Worm (Caenorhabditis elegans) whole organism, midembryonic: ENCODE measurements around the gene unc-25.

Experiments
- T22C8.4 ChIP-seq: fragments of 200-800 bp; sonication (Bioruptor generic); IDR thresholded peaks from 2 replicates; pipeline ENCODE4 v1.3.6; 2022; ENCODE audit warnings: missing genetic modification characterization, missing compliant biosample characterization
- cog-1 ChIP-seq: sonication (generic microtip); optimal IDR thresholded peaks from 2 replicates; lab custom pipeline; 2016; ENCODE audit warnings: missing genetic modification characterization, missing compliant biosample characterization
- flt-1 ChIP-seq: fragments of 200-800 bp; sonication (Bioruptor generic); IDR thresholded peaks from 2 replicates; pipeline ENCODE4 v1.3.6; 2022; ENCODE audit warnings: missing genetic modification characterization, missing compliant biosample characterization
- klf-2 ChIP-seq: fragments of 200-800 bp; sonication (Bioruptor generic); conservative IDR thresholded peaks from 2 replicates; pipeline ENCODE4 v1.3.6; 2022; ENCODE audit warnings: missing genetic modification reagents, missing genetic modification characterization, missing compliant biosample characterization
- med-1 ChIP-seq: sonication (generic microtip); optimal IDR thresholded peaks from 2 replicates; lab custom pipeline; 2017; ENCODE audit warnings: missing genetic modification characterization, mild to moderate bottlenecking, missing compliant biosample characterization, antibody characterized with exemption, missing genetic modification reagents; ENCODE audit not compliant: insufficient read depth
- ref-1 ChIP-seq: fragments of 200-800 bp; sonication (Bioruptor generic); conservative IDR thresholded peaks from 2 replicates; pipeline ENCODE4 v1.3.6; 2022; ENCODE audit warnings: missing genetic modification reagents, missing genetic modification characterization, missing compliant biosample characterization
- ztf-23 ChIP-seq: fragments of 200-800 bp; sonication (Bioruptor generic); IDR thresholded peaks from 2 replicates; pipeline ENCODE4 v1.3.6; 2022; ENCODE audit warnings: missing genetic modification reagents, missing genetic modification characterization, missing compliant biosample characterization
- ztf-29 ChIP-seq: fragments of 200-800 bp; sonication (Bioruptor generic); IDR thresholded peaks from 2 replicates; pipeline ENCODE4 v1.3.6; 2022; ENCODE audit warnings: missing genetic modification reagents, missing genetic modification characterization, missing compliant biosample characterization

DNA sequence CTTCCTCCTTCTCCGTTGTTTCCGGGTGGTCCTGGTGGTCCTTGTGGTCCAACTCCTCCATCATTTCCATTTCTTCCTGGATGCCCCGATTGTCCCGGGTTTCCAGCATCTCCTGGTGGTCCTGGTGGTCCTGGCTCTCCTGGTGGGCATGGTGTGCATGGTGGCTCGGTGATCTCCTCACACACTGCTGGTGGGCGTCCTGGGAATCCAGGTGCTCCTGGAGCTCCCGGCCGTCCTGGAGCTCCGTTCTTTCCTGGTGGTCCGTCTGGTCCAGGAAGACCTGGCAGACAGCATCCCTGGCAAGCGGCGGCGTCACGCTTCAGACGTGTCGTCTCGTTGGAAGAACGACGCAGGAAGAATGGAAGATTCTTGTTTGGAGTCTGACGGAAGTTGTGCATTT lies 50.6 kb downstream of the unc-25 start:
- no peak for TF ChIP-seq T22C8.4 (GFP tag; lab: Robert Waterston, UW)
- no peak for TF ChIP-seq ztf-23 (GFP tag; lab: Robert Waterston, UW)
- TF ChIP-seq cog-1 = no peak
- no peak for TF ChIP-seq med-1
- no peak for TF ChIP-seq klf-2 (GFP tag; lab: Robert Waterston, UW)
- no peak for TF ChIP-seq ztf-29 (GFP tag; lab: Robert Waterston, UW)
- no peak for TF ChIP-seq ref-1 (GFP tag; lab: Robert Waterston, UW)
- no peak for TF ChIP-seq flt-1 (GFP tag; lab: Robert Waterston, UW)
